Worm (Caenorhabditis elegans): ENCODE data around the gene agt-1.

Gene agt-1

DNA sequence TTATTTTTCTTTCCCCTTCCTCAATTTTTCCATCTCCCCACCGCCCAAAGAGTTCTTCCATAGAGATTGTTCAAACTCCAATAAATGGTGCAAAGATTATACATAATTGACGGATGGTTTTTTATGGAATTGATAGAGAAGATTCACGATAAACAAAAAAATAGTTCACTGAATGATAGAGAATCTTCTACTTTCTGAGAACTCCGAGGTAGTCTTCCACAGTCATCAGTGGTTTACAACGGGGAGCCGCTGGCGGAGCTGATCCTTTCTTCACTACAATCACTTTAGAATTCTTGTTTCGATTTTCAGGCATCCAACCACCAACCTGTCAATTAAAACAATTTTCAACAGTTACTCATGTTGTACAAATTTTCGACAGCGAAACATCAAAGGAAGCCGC is 13.2 kb downstream of the agt-1 start (continued):
- TF ChIP-seq pha-4 (tag; optimal IDR thresholded peaks at IDR 0.05), result no peak
- TF ChIP-seq let-607 (tag; optimal IDR thresholded peaks at IDR 0.05), result no peak
- peak; percentile 4 for TF ChIP-seq lsl-1 (GFP tag; optimal IDR thresholded peaks at IDR 0.05)
- TF ChIP-seq nhr-27 (tag; optimal IDR thresholded peaks at IDR 0.05), result no peak
- TF ChIP-seq nhr-120 (GFP tag; IDR thresholded peaks at IDR 0.05), result no peak
- TF ChIP-seq nfya-1 (tag; optimal IDR thresholded peaks at IDR 0.05; ENCODE audit: borderline replicate concordance, insufficient read depth), result no peak
- TF ChIP-seq mcd-1 (GFP tag; IDR thresholded peaks at IDR 0.05), result no peak
- no peak for TF ChIP-seq gei-17 (GFP tag; optimal IDR thresholded peaks at IDR 0.05)
- peak; percentile 15 for TF ChIP-seq F52B5.7 (tag; optimal IDR thresholded peaks at IDR 0.05)
- no peak for TF ChIP-seq ama-1 (optimal IDR thresholded peaks at IDR 0.05)
- TF ChIP-seq ama-1 (GFP tag; optimal IDR thresholded peaks at IDR 0.05), result peak in 1 of 2 experiments; percentile 21
- no peak for TF ChIP-seq egl-44 (GFP tag; IDR thresholded peaks at IDR 0.05)
- TF ChIP-seq die-1 (tag; optimal IDR thresholded peaks at IDR 0.05), result no peak
- no peak for TF ChIP-seq zfh-2 (GFP tag; conservative IDR thresholded peaks at IDR 0.05)
- TF ChIP-seq Y95B8A.8 (GFP tag; IDR thresholded peaks at IDR 0.05), result no peak
- TF ChIP-seq somi-1 (GFP tag; optimal IDR thresholded peaks at IDR 0.05), result no peak
- TF ChIP-seq aptf-2 (GFP tag; conservative IDR thresholded peaks at IDR 0.05), result no peak
- TF ChIP-seq lir-1 (GFP tag; conservative IDR thresholded peaks at IDR 0.05), result no peak
- no peak for TF ChIP-seq akir-1 (GFP tag; optimal IDR thresholded peaks at IDR 0.05)
- no peak for TF ChIP-seq rpc-1 (optimal IDR thresholded peaks at IDR 0.05)
- no peak for TF ChIP-seq rpc-1 (tag; optimal IDR thresholded peaks at IDR 0.05)
- TF ChIP-seq egl-18 (GFP tag; IDR thresholded peaks at IDR 0.05), result no peak
- TF ChIP-seq T26A5.8 (tag; optimal IDR thresholded peaks at IDR 0.05), result no peak
- no peak for TF ChIP-seq ceh-100 (GFP tag; IDR thresholded peaks at IDR 0.05)
- no peak for TF ChIP-seq sea-2 (GFP tag; IDR thresholded peaks at IDR 0.05)
- TF ChIP-seq madf-3 (GFP tag; IDR thresholded peaks at IDR 0.05), result 0 out of 2 replicates have a peak, but pooled peaks have one; percentile 57
- no peak for TF ChIP-seq Y67H2A.10 (GFP tag; conservative IDR thresholded peaks at IDR 0.05)
- TF ChIP-seq madf-8 (GFP tag; conservative IDR thresholded peaks at IDR 0.05), result no peak
- TF ChIP-seq hlh-12 (tag; optimal IDR thresholded peaks at IDR 0.05), result no peak
- TF ChIP-seq ztf-28 (GFP tag; IDR thresholded peaks at IDR 0.05), result no peak
- TF ChIP-seq rec-8 (tag; optimal IDR thresholded peaks at IDR 0.05), result no peak
- peak; percentile 24; the same call in 1 of the 2 replicates for TF ChIP-seq rcor-1 (GFP tag; IDR thresholded peaks at IDR 0.05)
- no peak for TF ChIP-seq mel-28 (tag; optimal IDR thresholded peaks at IDR 0.05; ENCODE audit: borderline replicate concordance)
- no peak for TF ChIP-seq xnd-1 (tag; optimal IDR thresholded peaks at IDR 0.05)
- TF ChIP-seq sptf-2 (GFP tag; optimal IDR thresholded peaks at IDR 0.05), result no peak
- TF ChIP-seq dox-1 (GFP tag; IDR thresholded peaks at IDR 0.05), result no peak
- no peak for TF ChIP-seq ztf-25 (GFP tag; IDR thresholded peaks at IDR 0.05)
- no peak for TF ChIP-seq nhr-90 (tag; optimal IDR thresholded peaks at IDR 0.05)
- no peak for TF ChIP-seq ceh-27 (GFP tag; optimal IDR thresholded peaks at IDR 0.05)
- no peak for TF ChIP-seq chd-7 (tag; optimal IDR thresholded peaks at IDR 0.05)

- TF ChIP-seq B0261.1 (tag; optimal IDR thresholded peaks at IDR 0.05), result no peak
- no peak for TF ChIP-seq attf-6 (GFP tag; IDR thresholded peaks at IDR 0.05)
- TF ChIP-seq zfh-2 (GFP tag; conservative IDR thresholded peaks at IDR 0.05), result no peak
- TF ChIP-seq dpff-1 (tag; optimal IDR thresholded peaks at IDR 0.05), result no peak
- no peak for TF ChIP-seq hlh-26 (GFP tag; conservative IDR thresholded peaks at IDR 0.05)
- no peak for TF ChIP-seq him-1 (tag; optimal IDR thresholded peaks at IDR 0.05)
- no peak for TF ChIP-seq let-526 (GFP tag; IDR thresholded peaks at IDR 0.05)
- TF ChIP-seq Y53G8AR.9 (GFP tag; conservative IDR thresholded peaks at IDR 0.05), result no peak
- TF ChIP-seq B0035.1 (tag; optimal IDR thresholded peaks at IDR 0.05), result no peak
- TF ChIP-seq akir-1 (GFP tag; optimal IDR thresholded peaks at IDR 0.05), result no peak
- no peak for TF ChIP-seq ztf-3 (GFP tag; optimal IDR thresholded peaks at IDR 0.05)
- no peak for TF ChIP-seq bed-1 (GFP tag; IDR thresholded peaks at IDR 0.05)
- no peak for TF ChIP-seq sptf-2 (GFP tag; optimal IDR thresholded peaks at IDR 0.05)
- TF ChIP-seq rec-8 (tag; optimal IDR thresholded peaks at IDR 0.05), result no peak
- no peak for TF ChIP-seq nhr-27 (tag; optimal IDR thresholded peaks at IDR 0.05)
- no peak for TF ChIP-seq unc-62 (GFP tag; optimal IDR thresholded peaks at IDR 0.05)
- no peak for TF ChIP-seq ama-1 (optimal IDR thresholded peaks at IDR 0.05)
- TF ChIP-seq ama-1 (GFP tag; optimal IDR thresholded peaks at IDR 0.05), result no peak
Observed at ce11 chrIV:13354044-13354443, 15.2 kb downstream of the agt-1 start.
